Worm (Caenorhabditis elegans) whole organism, L4 larva: ENCODE results near the gene vha-18.
A peak's percentile ranks its signal among the peaks of the same experiment; 100 is the strongest.

Experiments
- R02D3.7 ChIP-seq: fragments of 150-350 bp; sonication (generic microtip); optimal IDR thresholded peaks from 3 replicates; lab custom pipeline; 2014; ENCODE audit warnings: missing biosample characterization, missing genetic modification characterization
- dmd-6 ChIP-seq: fragments of 200-800 bp; sonication (Bioruptor generic); IDR thresholded peaks from 2 replicates; pipeline ENCODE4 v1.3.6; 2022; ENCODE audit warnings: missing genetic modification reagents, missing genetic modification characterization, missing compliant biosample characterization
- fkh-10 ChIP-seq: fragments of 150-350 bp; optimal IDR thresholded peaks from 2 replicates; lab custom pipeline; 2014; ENCODE audit warnings: missing biosample characterization, missing genetic modification reagents, missing genetic modification characterization
- nhr-102 ChIP-seq: sonication (generic microtip); optimal IDR thresholded peaks from 2 replicates; lab custom pipeline; 2016; ENCODE audit warnings: mild to moderate bottlenecking, missing genetic modification characterization, moderate library complexity, missing compliant biosample characterization
- nhr-11 ChIP-seq: fragments of 150-350 bp; optimal IDR thresholded peaks from 2 replicates; lab custom pipeline; 2014; ENCODE audit warnings: missing biosample characterization, missing genetic modification characterization
- zag-1 ChIP-seq: fragments of 150-350 bp; optimal IDR thresholded peaks from 2 replicates; lab custom pipeline; 2014; ENCODE audit warnings: missing biosample characterization, missing genetic modification characterization
- zfp-2 ChIP-seq: sonication (generic microtip); optimal IDR thresholded peaks from 2 replicates; lab custom pipeline; 2016; ENCODE audit warnings: mild to moderate bottlenecking, missing genetic modification characterization, missing compliant biosample characterization

DNA sequence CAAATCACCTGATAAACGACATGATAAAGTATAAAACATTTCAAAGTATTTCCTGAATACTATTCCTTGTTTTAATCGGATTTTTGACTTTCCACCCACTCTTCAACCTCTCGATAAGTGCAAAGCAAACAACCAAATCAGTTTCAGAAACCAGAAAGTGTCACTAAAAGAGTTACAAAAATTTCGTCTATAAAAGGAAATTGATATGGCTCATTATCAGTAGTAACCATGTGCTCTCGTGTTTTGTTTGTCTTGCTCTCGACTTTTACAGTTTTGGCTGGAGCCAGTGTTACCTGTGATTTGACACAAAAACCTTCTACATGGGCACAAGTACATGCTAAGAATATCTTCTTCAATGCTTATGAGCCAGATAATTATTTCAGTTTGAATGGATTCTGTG lies 29.6 kb downstream of the vha-18 start, which contains the start of gene F52E1.14:
- TF ChIP-seq nhr-102 (no peak), zfp-2 (tag; lab: Kevin White, UChicago) (no peak), nhr-11 (tag; lab: Kevin White, UChicago) (no peak), dmd-6 (GFP tag; lab: Robert Waterston, UW) (peak; percentile 80), fkh-10 (GFP tag; lab: Kevin White, UChicago) (no peak), zag-1 (tag; lab: Kevin White, UChicago) (no peak), R02D3.7 (tag; lab: Kevin White, UChicago) (no peak)
